Fruit fly (Drosophila melanogaster): ENCODE results near the gene RpS14b.

RpS14b gene

DNA sequence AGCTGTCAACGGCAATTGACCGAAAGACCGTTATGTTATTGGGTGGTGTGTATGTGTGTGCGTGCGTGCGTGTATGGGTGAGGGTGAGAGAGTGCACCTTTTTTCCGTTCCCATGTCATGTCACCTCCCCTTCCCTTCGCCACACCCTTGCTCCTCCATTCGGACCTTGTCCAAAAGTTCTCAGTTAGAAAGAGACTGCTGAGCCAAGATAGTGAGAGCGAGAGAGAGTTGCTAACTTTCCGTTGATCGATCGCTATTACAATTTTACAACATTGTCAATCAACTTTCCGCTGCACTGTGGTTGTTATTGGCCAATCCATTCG is 3.7 kb downstream of the RpS14b start (continued):
- TF ChIP-seq ranshi (GFP tag; IDR thresholded peaks at IDR 0.05) (no peak), CG31365 (tag; optimal IDR thresholded peaks at IDR 0.05) (no peak), CG12659 (GFP tag; optimal IDR thresholded peaks at IDR 0.05) (no peak), ATbp (GFP tag; optimal IDR thresholded peaks at IDR 0.05) (no peak), CG13287 (GFP tag; IDR thresholded peaks at IDR 0.05; ENCODE audit: partially characterized antibody) (no peak), Aef1 (GFP tag; IDR thresholded peaks at IDR 0.05) (no peak), cad (GFP tag; optimal IDR thresholded peaks at IDR 0.05) (no peak), mld (GFP tag; IDR thresholded peaks at IDR 0.05; ENCODE audit: partially characterized antibody) (no peak), CG6689 (GFP tag; IDR thresholded peaks at IDR 0.05) (no peak), btn (GFP tag; optimal IDR thresholded peaks at IDR 0.05) (no peak), Camta (GFP tag; optimal IDR thresholded peaks at IDR 0.05) (no peak), CG32767 (GFP tag; IDR thresholded peaks at IDR 0.05) (peak; percentile 4; the same call in 1 of the 2 replicates), kah (GFP tag; optimal IDR thresholded peaks at IDR 0.05) (no peak), dimm (GFP tag; IDR thresholded peaks at IDR 0.05) (no peak), CG9727 (GFP tag; optimal IDR thresholded peaks at IDR 0.05) (no peak), jing (GFP tag; optimal IDR thresholded peaks at IDR 0.05) (no peak), CG4424 (GFP tag; optimal IDR thresholded peaks at IDR 0.05) (no peak), CG6272 (GFP tag; IDR thresholded peaks at IDR 0.05) (no peak)

DNA sequence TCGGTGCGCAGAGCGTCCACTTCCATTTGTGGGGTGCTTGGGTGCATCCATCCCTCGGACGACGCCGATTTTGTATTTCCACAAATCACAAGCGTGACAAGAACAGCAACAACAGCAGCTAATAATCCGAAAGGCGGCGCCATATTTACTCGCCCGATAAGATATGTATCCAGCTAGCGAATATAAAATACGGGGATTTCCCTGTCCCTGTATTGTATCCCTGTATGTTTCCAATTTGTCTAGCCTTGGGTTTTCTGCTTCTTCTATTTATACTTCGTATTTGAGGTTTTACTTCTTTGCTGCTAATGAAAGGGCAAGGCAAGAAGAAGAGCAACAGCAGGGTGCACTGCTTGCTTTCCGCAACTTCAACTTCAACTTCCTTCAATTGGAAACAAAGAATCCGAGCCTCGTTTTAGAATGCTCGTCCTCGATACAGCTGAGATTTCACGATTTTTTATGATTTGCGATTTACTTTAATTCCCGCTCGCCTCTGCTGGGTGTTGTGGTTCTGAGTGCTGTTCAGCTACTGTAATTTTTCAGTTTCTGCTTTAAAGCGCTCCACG is 9.5 kb downstream of the RpS14b start:
- TF ChIP-seq Jarid2 (GFP tag; optimal IDR thresholded peaks at IDR 0.05) (peak; percentile 5), CG17385 (GFP tag; optimal IDR thresholded peaks at IDR 0.05) (peak; percentile 85), toy (GFP tag; IDR thresholded peaks at IDR 0.05) (no peak), CG30431 (GFP tag; optimal IDR thresholded peaks at IDR 0.05) (no peak), Elba2 (GFP tag; optimal IDR thresholded peaks at IDR 0.05) (peak; percentile 62), CG3281 (GFP tag; optimal IDR thresholded peaks at IDR 0.05) (no peak), dan (GFP tag; IDR thresholded peaks at IDR 0.05) (no peak), CG31365 (tag; optimal IDR thresholded peaks at IDR 0.05) (peak; percentile 57), CG7556 (GFP tag; optimal IDR thresholded peaks at IDR 0.05) (no peak), B-H2 (GFP tag; optimal IDR thresholded peaks at IDR 0.05) (peak; percentile 16), CG7963 (GFP tag; IDR thresholded peaks at IDR 0.05; ENCODE audit: partially characterized antibody) (no peak), Hmx (GFP tag; optimal IDR thresholded peaks at IDR 0.05) (no peak), CoRest (tag; optimal IDR thresholded peaks at IDR 0.05) (no peak), ci (GFP tag; IDR thresholded peaks at IDR 0.05) (no peak), sens-2 (GFP tag; IDR thresholded peaks at IDR 0.05) (0 out of 2 replicates have a peak, but pooled peaks have one; percentile 15)

DNA sequence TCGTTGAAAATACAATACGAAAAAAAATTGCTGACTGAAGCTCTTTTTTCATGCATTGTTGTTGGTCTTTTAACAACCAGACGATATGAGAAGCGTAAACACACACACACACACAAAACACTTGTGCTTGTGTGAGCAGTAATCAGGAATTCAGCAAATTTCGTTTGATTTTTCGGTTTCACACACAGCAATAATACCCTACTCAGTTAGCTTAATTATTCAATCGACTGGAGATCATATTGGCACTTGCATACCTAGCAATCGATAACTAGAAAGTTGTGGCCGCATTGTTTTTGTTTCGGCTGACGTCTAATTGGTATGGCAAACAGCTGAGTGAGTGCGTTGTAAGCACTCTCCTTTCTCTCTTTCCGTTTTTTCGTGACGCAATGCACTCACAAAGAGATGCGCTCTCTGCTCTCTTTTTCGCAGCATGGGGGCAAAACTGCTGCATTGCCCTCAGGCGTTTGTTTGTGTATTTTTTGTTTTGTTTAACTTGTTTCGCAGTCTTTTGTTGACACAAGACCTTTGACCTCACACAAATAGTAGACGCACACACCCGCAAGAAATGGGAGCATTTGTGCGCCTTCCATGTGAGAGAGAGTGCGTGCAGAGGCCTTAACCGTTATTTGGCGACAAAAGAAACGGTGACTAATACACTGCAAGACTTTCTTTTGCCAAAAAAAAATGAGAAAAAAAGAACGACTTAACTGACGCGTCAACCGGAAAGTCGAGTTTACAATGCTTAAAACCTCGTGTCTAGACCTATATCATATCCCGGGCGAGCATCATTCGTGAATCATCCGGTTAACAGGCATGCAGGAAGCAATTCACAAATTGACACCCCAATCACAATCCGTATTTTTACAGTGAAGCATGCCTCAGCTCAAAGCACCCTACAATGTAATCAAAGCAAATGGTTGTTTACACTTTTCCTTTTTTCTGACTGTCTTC is 10.3 kb downstream of the RpS14b start:
- TF ChIP-seq H2.0 (GFP tag; IDR thresholded peaks at IDR 0.05), result no peak
- no peak for TF ChIP-seq CG13894 (tag; optimal IDR thresholded peaks at IDR 0.05)
- no peak for TF ChIP-seq CG9817 (tag; optimal IDR thresholded peaks at IDR 0.05)
- TF ChIP-seq CG9876 (GFP tag; optimal IDR thresholded peaks at IDR 0.05), result no peak
- no peak for TF ChIP-seq Optix (GFP tag; IDR thresholded peaks at IDR 0.05)
- TF ChIP-seq E2f1 (GFP tag; IDR thresholded peaks at IDR 0.05), result 0 out of 2 replicates have a peak, but pooled peaks have one; percentile 26
- no peak for TF ChIP-seq gsb (GFP tag; IDR thresholded peaks at IDR 0.05)
- no peak for TF ChIP-seq rib (GFP tag; IDR thresholded peaks at IDR 0.05)
- TF ChIP-seq ssp (GFP tag; IDR thresholded peaks at IDR 0.05), result no peak
- TF ChIP-seq cas (GFP tag; IDR thresholded peaks at IDR 0.05), result no peak
- TF ChIP-seq Lpt (GFP tag; optimal IDR thresholded peaks at IDR 0.05), result no peak
- no peak for TF ChIP-seq CG10462 (GFP tag; optimal IDR thresholded peaks at IDR 0.05)
- no peak for TF ChIP-seq CG1647 (GFP tag; optimal IDR thresholded peaks at IDR 0.05)
- TF ChIP-seq sqz (GFP tag; optimal IDR thresholded peaks at IDR 0.05), result peak; percentile 94
- no peak for TF ChIP-seq CG43689 (GFP tag; IDR thresholded peaks at IDR 0.05)
- no peak for TF ChIP-seq Spps (tag; optimal IDR thresholded peaks at IDR 0.05)
- TF ChIP-seq ato (GFP tag; IDR thresholded peaks at IDR 0.05; ENCODE audit: partially characterized antibody), result no peak
